Worm (Caenorhabditis elegans) whole organism, L2 larva: ENCODE measurements around the gene W01B6.3.
"Not testable (repeated sequence)": the region's sequence is repeated elsewhere in the genome, so short reads cannot be mapped to it uniquely, and the experiment has no call there.

Experiments
- C34F6.9 ChIP-seq: fragments of 150-350 bp; optimal IDR thresholded peaks from 2 replicates; lab custom pipeline; 2014; ENCODE audit warnings: missing biosample characterization, missing genetic modification characterization
- F13H6.1 ChIP-seq: sonication (generic microtip); optimal IDR thresholded peaks from 2 replicates; lab custom pipeline; 2016; ENCODE audit warnings: missing genetic modification characterization, missing compliant biosample characterization
- R02D3.7 ChIP-seq: fragments of 150-350 bp; optimal IDR thresholded peaks from 2 replicates; lab custom pipeline; 2014; ENCODE audit warnings: missing biosample characterization, missing genetic modification characterization
- Y55F3AM.14 ChIP-seq: fragments of 200-800 bp; sonication (Bioruptor generic); optimal IDR thresholded peaks from 2 replicates; lab custom pipeline; 2018; ENCODE audit warnings: mild to moderate bottlenecking, missing genetic modification characterization, missing compliant biosample characterization
- ZK546.5 ChIP-seq: sonication (generic microtip); optimal IDR thresholded peaks from 2 replicates; lab custom pipeline; 2017; ENCODE audit warnings: missing biosample characterization, missing genetic modification characterization
- alr-1 ChIP-seq: fragments of 150-350 bp; optimal IDR thresholded peaks from 2 replicates; lab custom pipeline; 2014; ENCODE audit warnings: missing biosample characterization, missing genetic modification characterization
- aly-2 ChIP-seq: fragments of 150-350 bp; optimal IDR thresholded peaks from 2 replicates; lab custom pipeline; 2014; ENCODE audit warnings: missing biosample characterization, missing genetic modification characterization
- blmp-1 ChIP-seq: sonication (generic microtip); optimal IDR thresholded peaks from 2 replicates; lab custom pipeline; 2017; ENCODE audit warnings: missing genetic modification characterization, mild to moderate bottlenecking, missing compliant biosample characterization, antibody characterized with exemption, moderate library complexity; ENCODE audit not compliant: insufficient read depth
- crh-2 ChIP-seq: sonication (generic microtip); optimal IDR thresholded peaks from 2 replicates; lab custom pipeline; 2017; ENCODE audit warnings: missing biosample characterization, missing genetic modification characterization
- egl-27 ChIP-seq: sonication (generic microtip); optimal IDR thresholded peaks from 3 replicates; lab custom pipeline; 2017; ENCODE audit warnings: missing biosample characterization, missing genetic modification reagents, missing genetic modification characterization
- elt-1 ChIP-seq: fragments of 150-350 bp; optimal IDR thresholded peaks from 2 replicates; lab custom pipeline; 2014; ENCODE audit warnings: missing biosample characterization, missing genetic modification characterization
- elt-3 ChIP-seq: sonication (generic microtip); optimal IDR thresholded peaks from 2 replicates; lab custom pipeline; 2017; ENCODE audit warnings: missing biosample characterization, missing genetic modification characterization
- gmeb-1 ChIP-seq: fragments of 150-350 bp; optimal IDR thresholded peaks from 2 replicates; lab custom pipeline; 2014; ENCODE audit warnings: missing biosample characterization, missing genetic modification characterization
- lin-13 ChIP-seq: fragments of 150-350 bp; optimal IDR thresholded peaks from 2 replicates; lab custom pipeline; 2014; ENCODE audit warnings: missing biosample characterization, missing genetic modification reagents, missing genetic modification characterization
- lin-39 ChIP-seq: fragments of 150-350 bp; optimal IDR thresholded peaks from 2 replicates; lab custom pipeline; 2014; ENCODE audit warnings: missing biosample characterization, missing genetic modification reagents, missing genetic modification characterization
- lsy-2 ChIP-seq, 2 experiments: fragments of 150-350 bp in 1 of 2; sonication (generic microtip) in 1 of 2; optimal IDR thresholded peaks; 2 replicates each; lab custom pipeline; 2014 to 2017; ENCODE audit warnings: missing biosample characterization in 2 of 2, missing genetic modification characterization in 2 of 2
- mab-5 ChIP-seq: fragments of 150-350 bp; optimal IDR thresholded peaks from 2 replicates; lab custom pipeline; 2014; ENCODE audit warnings: missing biosample characterization, missing genetic modification characterization
- nhr-10 ChIP-seq: sonication (generic microtip); optimal IDR thresholded peaks from 2 replicates; lab custom pipeline; 2017; ENCODE audit warnings: missing biosample characterization, missing genetic modification characterization
- nhr-12 ChIP-seq: fragments of 150-350 bp; optimal IDR thresholded peaks from 2 replicates; lab custom pipeline; 2014; ENCODE audit warnings: missing biosample characterization, missing genetic modification characterization
- nhr-23 ChIP-seq: fragments of 150-350 bp; optimal IDR thresholded peaks from 2 replicates; lab custom pipeline; 2014; ENCODE audit warnings: missing biosample characterization, missing genetic modification reagents, missing genetic modification characterization
- nhr-237 ChIP-seq: fragments of 150-350 bp; optimal IDR thresholded peaks from 2 replicates; lab custom pipeline; 2014; ENCODE audit warnings: missing biosample characterization, missing genetic modification characterization
- nhr-25 ChIP-seq: fragments of 150-350 bp; sonication (generic microtip); optimal IDR thresholded peaks from 3 replicates; lab custom pipeline; 2014; ENCODE audit warnings: missing biosample characterization, missing genetic modification characterization
- nhr-77 ChIP-seq: fragments of 150-350 bp; optimal IDR thresholded peaks from 2 replicates; lab custom pipeline; 2014; ENCODE audit warnings: missing biosample characterization, missing genetic modification characterization
- peb-1 ChIP-seq: fragments of 150-350 bp; optimal IDR thresholded peaks from 2 replicates; lab custom pipeline; 2014; ENCODE audit warnings: missing biosample characterization, missing genetic modification characterization
- sem-4 ChIP-seq: fragments of 150-350 bp; optimal IDR thresholded peaks from 2 replicates; lab custom pipeline; 2014; ENCODE audit warnings: missing biosample characterization, missing genetic modification reagents, missing genetic modification characterization
- skn-1 ChIP-seq: sonication (generic microtip); optimal IDR thresholded peaks from 2 replicates; lab custom pipeline; 2017; ENCODE audit warnings: missing biosample characterization, missing genetic modification characterization
- sma-9 ChIP-seq, 2 experiments: fragments of 150-350 bp in 1 of 2; sonication (generic microtip) in 1 of 2; optimal IDR thresholded peaks; 2 replicates each; lab custom pipeline; 2014 to 2016; ENCODE audit warnings: missing genetic modification characterization in 2 of 2, mild to moderate bottlenecking in 1 of 2, missing biosample characterization in 1 of 2, missing compliant biosample characterization in 1 of 2, missing genetic modification reagents in 1 of 2, moderate library complexity in 1 of 2
- unc-39 ChIP-seq: fragments of 150-350 bp; optimal IDR thresholded peaks from 2 replicates; lab custom pipeline; 2014; ENCODE audit warnings: missing biosample characterization, missing genetic modification characterization
- unc-55 ChIP-seq: fragments of 150-350 bp; sonication (generic microtip); optimal IDR thresholded peaks from 3 replicates; lab custom pipeline; 2014; ENCODE audit warnings: missing biosample characterization, missing genetic modification reagents, missing genetic modification characterization
- ztf-1 ChIP-seq: fragments of 200-800 bp; sonication (Bioruptor generic); conservative IDR thresholded peaks from 2 replicates; pipeline ENCODE4 v1.3.6; 2022; ENCODE audit warnings: missing genetic modification characterization, missing compliant biosample characterization
- ztf-11 ChIP-seq: sonication (generic microtip); optimal IDR thresholded peaks from 2 replicates; lab custom pipeline; 2017; ENCODE audit warnings: missing biosample characterization, missing genetic modification characterization
- ztf-4 ChIP-seq: fragments of 150-350 bp; optimal IDR thresholded peaks from 2 replicates; lab custom pipeline; 2014; ENCODE audit warnings: missing biosample characterization, missing genetic modification characterization

W01B6.3 gene

DNA sequence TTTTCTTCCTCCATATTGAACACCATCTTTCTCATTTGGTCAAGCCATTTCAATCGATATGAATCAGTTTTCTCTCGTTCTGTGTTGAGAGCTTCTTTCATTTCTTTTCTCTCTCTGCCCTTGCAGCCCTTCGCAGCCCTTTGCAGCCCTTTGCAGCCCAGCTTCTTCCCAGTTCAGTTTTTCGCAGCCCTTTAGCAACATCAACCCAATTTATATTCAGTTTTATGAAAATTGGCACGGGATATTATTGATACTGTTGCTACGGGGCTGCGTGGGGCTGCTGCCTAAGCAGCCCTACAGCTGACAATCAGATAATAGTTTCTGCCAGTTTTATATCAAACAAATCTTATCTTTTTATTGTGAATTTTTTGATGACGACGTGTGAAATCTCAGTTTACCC lies 35.5 kb downstream of the W01B6.3 start, which contains the start of gene F44D12.10:
F44D12.10 (minus strand) TSS at position 101 of the 400 bp plus-strand sequence.
- no peak for TF ChIP-seq nhr-25 (tag; lab: Kevin White, UChicago)

- no peak for TF ChIP-seq gmeb-1
- TF ChIP-seq egl-27 (tag; lab: Kevin White, UChicago), result no peak
- TF ChIP-seq elt-1 (tag; lab: Kevin White, UChicago), result no peak
- TF ChIP-seq sem-4, result no peak
- no peak for TF ChIP-seq unc-39 (tag; lab: Kevin White, UChicago)
- no peak for TF ChIP-seq ztf-4 (tag; lab: Kevin White, UChicago)
- no peak for TF ChIP-seq ztf-11 (tag; lab: Kevin White, UChicago)
- no peak for TF ChIP-seq sma-9 (GFP tag; optimal IDR thresholded peaks at IDR 0.05; lab: Kevin White, UChicago)
- TF ChIP-seq sma-9 (tag; optimal IDR thresholded peaks at IDR 0.05; lab: Kevin White, UChicago), result no peak
- TF ChIP-seq lin-39 (tag; lab: Kevin White, UChicago), result no peak
- TF ChIP-seq alr-1 (tag; lab: Kevin White, UChicago), result no peak
- no peak for TF ChIP-seq nhr-237 (tag; lab: Kevin White, UChicago)
- TF ChIP-seq elt-3 (tag; lab: Kevin White, UChicago), result no peak
- no peak for TF ChIP-seq C34F6.9 (tag; lab: Kevin White, UChicago)
- TF ChIP-seq nhr-23 (tag; lab: Kevin White, UChicago), result no peak
- no peak for TF ChIP-seq nhr-77 (tag; lab: Kevin White, UChicago)
- no peak for TF ChIP-seq nhr-10 (tag; lab: Kevin White, UChicago)
- no peak for TF ChIP-seq aly-2 (tag; lab: Kevin White, UChicago)
- no peak for TF ChIP-seq nhr-25 (tag; lab: Kevin White, UChicago)
- TF ChIP-seq F13H6.1 (tag; lab: Kevin White, UChicago), result no peak
- TF ChIP-seq unc-55 (GFP tag; lab: Kevin White, UChicago), result no peak
Measured at ce11 chrIV:10033053-10033452, 39.4 kb downstream of the W01B6.3 start, which contains the start of gene F44D12.6. TSS of gene F44D12.6 (plus strand) at chrIV:10033353.

DNA sequence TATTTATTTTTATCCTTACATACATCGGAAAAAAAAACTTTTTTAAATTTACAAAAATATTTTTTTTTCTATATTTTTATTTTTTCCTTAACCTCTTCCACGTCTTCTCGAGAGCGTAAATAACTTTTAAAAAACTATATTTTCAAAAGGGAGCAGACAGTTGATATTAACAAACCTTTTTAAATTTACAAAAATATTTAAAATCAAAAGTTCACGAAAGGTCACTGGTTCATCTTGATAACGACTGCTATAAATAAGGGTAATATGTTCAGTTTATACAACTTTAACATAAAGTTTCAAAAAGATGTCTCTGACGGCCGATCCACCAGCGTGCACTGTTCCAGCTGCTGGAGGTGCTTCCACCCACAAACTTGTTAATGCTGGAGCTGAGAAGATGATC lies 43.6 kb downstream of the W01B6.3 start, which contains the start of the genes F44D12.16 and msd-2:
F44D12.16 (plus strand) TSS at position 301 of the 400 bp plus-strand sequence.
msd-2 (plus strand) TSS at position 305 of the 400 bp plus-strand sequence.
- TF ChIP-seq mab-5, F13H6.1, nhr-12 (tag; lab: Kevin White, UChicago): not testable (repeated sequence)

- no peak for TF ChIP-seq Y55F3AM.14 (GFP tag; lab: Kevin White, UChicago)
- no peak for TF ChIP-seq unc-39 (tag; lab: Kevin White, UChicago)
- no peak for TF ChIP-seq R02D3.7
- TF ChIP-seq skn-1 (tag; lab: Kevin White, UChicago), result no peak
- no peak for TF ChIP-seq ztf-11 (tag; lab: Kevin White, UChicago)
- no peak for TF ChIP-seq peb-1 (tag; lab: Kevin White, UChicago)
- no peak for TF ChIP-seq nhr-25 (tag; lab: Kevin White, UChicago)
- no peak for TF ChIP-seq elt-3 (tag; lab: Kevin White, UChicago)
- TF ChIP-seq crh-2, result no peak
- no peak for TF ChIP-seq nhr-10 (tag; lab: Kevin White, UChicago)
- TF ChIP-seq blmp-1 (tag; lab: Kevin White, UChicago), result no peak
- TF ChIP-seq nhr-237 (tag; lab: Kevin White, UChicago), result no peak
- no peak for TF ChIP-seq elt-1 (tag; lab: Kevin White, UChicago)
- TF ChIP-seq lin-39 (tag; lab: Kevin White, UChicago), result no peak
- no peak for TF ChIP-seq F13H6.1 (tag; lab: Kevin White, UChicago)
- no peak for TF ChIP-seq ztf-1 (GFP tag; lab: Robert Waterston, UW)
- TF ChIP-seq egl-27 (tag; lab: Kevin White, UChicago), result no peak
- TF ChIP-seq aly-2 (tag; lab: Kevin White, UChicago), result no peak
- no peak for TF ChIP-seq lin-13
- TF ChIP-seq lsy-2 (tag; optimal IDR thresholded peaks at IDR 0.05; lab: Kevin White, UChicago), result no peak
Measured at ce11 chrIV:10027566-10027965, 44.9 kb downstream of the W01B6.3 start, which contains the start of gene gipc-2. TSS of gene gipc-2 (minus strand) at chrIV:10027666.

DNA sequence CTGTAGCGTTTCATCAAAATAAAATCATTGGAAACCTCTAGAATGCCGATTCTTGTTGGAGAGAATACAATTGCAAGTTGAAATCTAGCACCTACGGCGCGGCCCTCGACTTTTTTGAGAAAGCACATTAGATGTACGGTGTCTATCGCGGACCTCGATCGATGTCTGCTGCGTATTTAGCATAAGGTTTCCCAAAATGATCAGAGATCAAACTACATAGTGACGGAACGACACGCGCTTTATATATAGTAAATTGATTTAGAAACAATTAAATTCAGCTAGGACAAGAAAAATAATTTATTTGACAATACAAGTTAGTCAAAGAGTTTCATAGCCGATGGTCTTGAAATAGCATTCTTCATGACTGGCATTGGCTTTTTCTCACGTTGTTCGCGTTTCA lies 46.3 kb downstream of the W01B6.3 start:
- TF ChIP-seq ZK546.5 (tag; lab: Kevin White, UChicago), result no peak
